Worm (Caenorhabditis elegans) whole organism, L4 larva: ENCODE data around the gene rad-54.L2.

ENCODE experiments used
- F26F4.8 ChIP-seq: fragments of 200-800 bp; sonication (Bioruptor generic); conservative IDR thresholded peaks from 2 replicates; pipeline ENCODE4 v1.3.6; 2022; ENCODE audit warnings: missing genetic modification characterization, missing compliant biosample characterization
- F44E2.7 ChIP-seq: fragments of 200-800 bp; sonication (Bioruptor generic); IDR thresholded peaks from 2 replicates; pipeline ENCODE4 v2.1.2; 2022; ENCODE audit warnings: missing genetic modification characterization, missing compliant biosample characterization
- gei-8 ChIP-seq: fragments of 200-800 bp; sonication (Bioruptor generic); optimal IDR thresholded peaks from 2 replicates; lab custom pipeline; 2018; ENCODE audit warnings: mild to moderate bottlenecking, missing genetic modification characterization, missing compliant biosample characterization
- hmg-1.1 ChIP-seq: fragments of 200-800 bp; sonication (Bioruptor generic); IDR thresholded peaks from 2 replicates; pipeline ENCODE4 v1.3.6; 2022; ENCODE audit warnings: missing genetic modification reagents, missing genetic modification characterization, missing compliant biosample characterization
- mxl-2 ChIP-seq: fragments of 200-800 bp; sonication (Bioruptor generic); conservative IDR thresholded peaks from 2 replicates; pipeline ENCODE4 v1.3.6; 2022; ENCODE audit warnings: missing genetic modification reagents, missing genetic modification characterization, missing compliant biosample characterization
- mxl-3 ChIP-seq: fragments of 200-800 bp; sonication (Bioruptor generic); optimal IDR thresholded peaks from 2 replicates; lab custom pipeline; 2018; ENCODE audit warnings: mild to moderate bottlenecking, missing genetic modification characterization, missing compliant biosample characterization
- nhr-111 ChIP-seq: fragments of 200-800 bp; sonication (Bioruptor generic); optimal IDR thresholded peaks from 2 replicates; lab custom pipeline; 2018; ENCODE audit warnings: mild to moderate bottlenecking, missing genetic modification characterization, missing compliant biosample characterization
- nhr-76 ChIP-seq: fragments of 150-350 bp; optimal IDR thresholded peaks from 2 replicates; lab custom pipeline; 2014; ENCODE audit warnings: missing biosample characterization, missing genetic modification characterization
- nhr-77 ChIP-seq: fragments of 150-350 bp; optimal IDR thresholded peaks from 2 replicates; lab custom pipeline; 2014; ENCODE audit warnings: missing biosample characterization, missing genetic modification characterization
- pqm-1 ChIP-seq: sonication (generic microtip); optimal IDR thresholded peaks from 2 replicates; lab custom pipeline; 2017; ENCODE audit warnings: missing biosample characterization, missing genetic modification characterization
- saeg-2 ChIP-seq: fragments of 200-800 bp; sonication (Bioruptor generic); IDR thresholded peaks from 2 replicates; pipeline ENCODE4 v1.3.6; 2022; ENCODE audit warnings: missing genetic modification reagents, missing genetic modification characterization, missing compliant biosample characterization
- zip-2 ChIP-seq: fragments of 150-350 bp; optimal IDR thresholded peaks from 2 replicates; lab custom pipeline; 2014; ENCODE audit warnings: missing biosample characterization, missing genetic modification characterization

rad-54.L2 gene

DNA sequence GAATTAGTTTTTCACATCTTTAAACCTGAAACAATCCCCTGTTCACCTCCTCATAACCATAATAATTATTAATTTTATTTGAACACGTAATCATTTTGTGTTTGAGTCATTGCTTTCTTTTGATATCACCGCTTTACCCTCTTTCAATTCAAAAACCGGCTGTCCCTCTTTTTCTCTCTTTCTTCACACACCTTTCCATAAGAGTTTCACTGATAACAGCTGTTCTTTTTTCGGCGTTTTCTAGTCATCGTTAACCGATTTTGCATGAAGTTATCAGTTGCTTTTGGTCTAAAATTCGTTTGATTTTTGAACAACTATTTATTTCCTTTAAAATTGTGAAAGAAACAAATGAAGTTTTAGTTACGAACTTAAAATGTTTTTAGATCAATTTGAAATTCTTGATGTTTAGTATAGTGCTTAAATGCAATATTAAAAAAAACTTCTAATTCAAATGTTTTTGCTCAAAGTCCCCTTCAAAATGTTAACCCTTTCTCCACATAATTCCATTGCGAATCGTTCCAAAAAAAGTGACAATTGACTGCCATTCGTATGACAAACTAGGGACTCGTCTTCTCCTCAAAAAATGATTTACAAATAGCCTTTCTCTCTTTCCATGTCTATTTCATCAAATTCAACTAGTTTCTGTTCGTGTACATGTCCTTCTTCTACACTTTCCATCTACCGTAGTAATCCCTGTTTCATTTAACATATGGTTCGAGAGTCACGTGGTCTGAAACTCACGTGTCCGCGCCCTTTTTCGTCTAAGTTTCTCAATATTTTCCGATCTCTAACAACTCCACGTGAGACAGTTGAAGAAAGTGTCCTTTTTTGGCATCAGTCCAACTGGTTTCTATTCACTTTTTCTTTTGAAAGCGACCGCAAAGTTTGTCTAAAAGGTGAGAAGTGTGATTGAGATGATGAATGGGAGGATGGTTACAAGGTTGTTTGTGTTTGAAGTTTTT lies 55.5 kb downstream of the rad-54.L2 start (continued):
- TF ChIP-seq nhr-111 (GFP tag; lab: Kevin White, UChicago) (no peak), nhr-76 (tag; lab: Kevin White, UChicago) (peak; percentile 15), pqm-1 (tag; lab: Kevin White, UChicago) (peak; percentile 93), mxl-2 (GFP tag; lab: Robert Waterston, UW) (peak; percentile 73; the same call in 1 of the 2 replicates), saeg-2 (GFP tag; lab: Robert Waterston, UW) (no peak), F26F4.8 (GFP tag; lab: Robert Waterston, UW) (no peak), F44E2.7 (GFP tag; lab: Robert Waterston, UW) (no peak), nhr-77 (peak; percentile 59), hmg-1.1 (peak; percentile 45; the same call in 1 of the 2 replicates), gei-8 (GFP tag; lab: Kevin White, UChicago) (no peak), mxl-3 (peak; percentile 89), zip-2 (no peak)
